Worm (Caenorhabditis elegans): ENCODE data around the gene nlp-5.

Gene nlp-5

ce11 chrII:8223945-8224344 lies 14.3 kb upstream of the nlp-5 start:
- TF ChIP-seq unc-62 (GFP tag; optimal IDR thresholded peaks at IDR 0.05), result no peak

ce11 chrII:8224623-8225022 lies 13.6 kb upstream of the nlp-5 start:
- TF ChIP-seq unc-62 (GFP tag; optimal IDR thresholded peaks at IDR 0.05), result no peak

- no peak for TF ChIP-seq unc-62 (GFP tag; optimal IDR thresholded peaks at IDR 0.05)
Measured at ce11 chrII:8225347-8225746, 12.9 kb upstream of the nlp-5 start.

- no peak for TF ChIP-seq unc-62 (GFP tag; optimal IDR thresholded peaks at IDR 0.05)
Measured at ce11 chrII:8225914-8226313, 12.3 kb upstream of the nlp-5 start.

ce11 chrII:8226475-8226874 lies 11.8 kb upstream of the nlp-5 start:
- TF ChIP-seq unc-62 (GFP tag; optimal IDR thresholded peaks at IDR 0.05), result no peak

ce11 chrII:8230976-8231375 lies 7.3 kb upstream of the nlp-5 start, which contains the start of gene M110.9:
Gene M110.9 (plus strand): TSS chrII:8231276.
- TF ChIP-seq unc-62 (GFP tag; optimal IDR thresholded peaks at IDR 0.05), result no peak

- TF ChIP-seq unc-62 (GFP tag; optimal IDR thresholded peaks at IDR 0.05), result no peak
Measured at ce11 chrII:8232489-8232888, 5.8 kb upstream of the nlp-5 start, which contains the start of gene M110.7. Gene M110.7 (plus strand): TSS chrII:8232789.

- TF ChIP-seq unc-62 (GFP tag; optimal IDR thresholded peaks at IDR 0.05), result no peak
Measured at ce11 chrII:8246476-8246875, 8.2 kb downstream of the nlp-5 start, which contains the start of gene F35C11.3. Gene F35C11.3 (plus strand): TSS chrII:8246776.

ce11 chrII:8248745-8249144 lies 10.5 kb downstream of the nlp-5 start, which contains the start of the genes F35C11.2 and F35C11.4:
Gene F35C11.2 (minus strand): TSS chrII:8248834.
Gene F35C11.4 (plus strand): TSS chrII:8249004.
- TF ChIP-seq unc-62 (GFP tag; optimal IDR thresholded peaks at IDR 0.05), result no peak

- TF ChIP-seq unc-62 (GFP tag; optimal IDR thresholded peaks at IDR 0.05), result no peak
Measured at ce11 chrII:8249710-8250109, 11.5 kb downstream of the nlp-5 start.

ce11 chrII:8253160-8253793 lies 15.0 kb downstream of the nlp-5 start, which contains the start of gene F35C11.5:
Gene F35C11.5 (plus strand): TSS chrII:8253743.
- no peak for TF ChIP-seq unc-62 (GFP tag; optimal IDR thresholded peaks at IDR 0.05)

- no peak for TF ChIP-seq unc-62 (GFP tag; optimal IDR thresholded peaks at IDR 0.05)
Measured at ce11 chrII:8256013-8256412, 17.8 kb downstream of the nlp-5 start, which contains the start of gene F35C11.7. Gene F35C11.7 (plus strand): TSS chrII:8256313.

- TF ChIP-seq unc-62 (GFP tag; optimal IDR thresholded peaks at IDR 0.05), result no peak
Measured at ce11 chrII:8259038-8259437, 20.8 kb downstream of the nlp-5 start, which contains the start of gene F35C11.6. Gene F35C11.6 (minus strand): TSS chrII:8259138.

ce11 chrII:8259674-8260073 lies 21.4 kb downstream of the nlp-5 start:
- TF ChIP-seq unc-62 (GFP tag; optimal IDR thresholded peaks at IDR 0.05), result no peak

ce11 chrII:8263562-8263961 lies 25.3 kb downstream of the nlp-5 start:
- TF ChIP-seq unc-62 (GFP tag; optimal IDR thresholded peaks at IDR 0.05), result no peak

ce11 chrII:8264619-8265018 lies 26.4 kb downstream of the nlp-5 start, which contains the start of gene srdh-1:
Gene srdh-1 (plus strand): TSS chrII:8264661.
- TF ChIP-seq unc-62 (GFP tag; optimal IDR thresholded peaks at IDR 0.05), result no peak

ce11 chrII:8266559-8266958 lies 28.3 kb downstream of the nlp-5 start:
- no peak for TF ChIP-seq unc-62 (GFP tag; optimal IDR thresholded peaks at IDR 0.05)

Measured in whole organism, dauer.